Fruit fly (Drosophila melanogaster) whole organism, prepupa: ENCODE data around the gene CG15528.

Source experiments
- Blimp-1 ChIP-seq: fragments of 200-800 bp; sonication (Bioruptor generic); optimal IDR thresholded peaks from 3 replicates; lab custom pipeline; 2017; ENCODE audit warnings: missing biosample characterization, missing genetic modification characterization, mild to moderate bottlenecking, moderate library complexity, missing genetic modification reagents
- CG15336 ChIP-seq: fragments of 200-800 bp; sonication (Bioruptor generic); IDR thresholded peaks from 2 replicates; pipeline ENCODE4 v1.3.6; 2022; ENCODE audit warnings: missing biosample characterization, missing genetic modification characterization
- CG31627 ChIP-seq: fragments of 200-800 bp; sonication (Bioruptor generic); optimal IDR thresholded peaks from 3 replicates; lab custom pipeline; 2016; ENCODE audit warnings: missing biosample characterization, missing genetic modification characterization
- CG6163 ChIP-seq: fragments of 200-800 bp; sonication (Bioruptor generic); IDR thresholded peaks from 3 replicates; pipeline ENCODE4 v1.3.6; 2022; ENCODE audit warnings: missing biosample characterization, missing genetic modification characterization
- CG9139 ChIP-seq: fragments of 200-800 bp; sonication (Bioruptor generic); optimal IDR thresholded peaks from 3 replicates; lab custom pipeline; 2017; ENCODE audit warnings: missing biosample characterization, mild to moderate bottlenecking, missing genetic modification characterization
- Smox ChIP-seq: fragments of 200-800 bp; sonication (Bioruptor generic); optimal IDR thresholded peaks from 3 replicates; lab custom pipeline; 2016; ENCODE audit warnings: missing biosample characterization, missing genetic modification characterization
- Sox102F ChIP-seq: fragments of 200-800 bp; sonication (Bioruptor generic); optimal IDR thresholded peaks from 2 replicates; lab custom pipeline; 2016; ENCODE audit warnings: missing biosample characterization, mild to moderate bottlenecking, missing genetic modification characterization
- acj6 ChIP-seq: fragments of 200-800 bp; sonication (Bioruptor generic); optimal IDR thresholded peaks from 3 replicates; lab custom pipeline; 2016; ENCODE audit warnings: missing biosample characterization, missing genetic modification characterization
- eg ChIP-seq: fragments of 200-800 bp; sonication (Bioruptor generic); IDR thresholded peaks from 3 replicates; pipeline ENCODE4 v1.3.6; 2022; ENCODE audit warnings: missing biosample characterization, missing genetic modification characterization
- salr ChIP-seq, 2 experiments: fragments of 200-800 bp; sonication (Bioruptor generic); optimal IDR thresholded peaks; 3 replicates each; lab custom pipeline; 2016 to 2018; ENCODE audit warnings: missing biosample characterization in 2 of 2, missing genetic modification characterization in 2 of 2, mild to moderate bottlenecking in 1 of 2
- ss ChIP-seq, 2 experiments: fragments of 200-800 bp; sonication (Bioruptor generic); optimal IDR thresholded peaks; 2 replicates in 1 of 2; 3 replicates in 1 of 2; lab custom pipeline; 2017 to 2018; ENCODE audit warnings: mild to moderate bottlenecking in 2 of 2, missing biosample characterization in 2 of 2, missing genetic modification characterization in 2 of 2, moderate library complexity in 1 of 2
- svp ChIP-seq: fragments of 200-800 bp; sonication (Bioruptor generic); peaks from one replicate; lab custom pipeline; 2016; ENCODE audit warnings: missing biosample characterization, missing genetic modification characterization

dm6 chr3R:30051933-30052332 is at the start of gene CG15528:
- TF ChIP-seq Sox102F (GFP tag; lab: Kevin White, UChicago): no peak
- TF ChIP-seq salr (GFP tag; optimal IDR thresholded peaks at IDR 0.05; lab: Kevin White, UChicago): no peak
- no peak for TF ChIP-seq CG15336
- no peak for TF ChIP-seq svp (GFP tag; lab: Kevin White, UChicago)
- no peak for TF ChIP-seq eg (GFP tag; lab: Robert Waterston, UW)
- no peak for TF ChIP-seq ss (GFP tag; optimal IDR thresholded peaks at IDR 0.05; lab: Kevin White, UChicago)
- no peak for TF ChIP-seq CG6163 (GFP tag; lab: Robert Waterston, UW)
- no peak for TF ChIP-seq CG9139 (GFP tag; lab: Kevin White, UChicago)
- no peak for TF ChIP-seq Smox (GFP tag; lab: Kevin White, UChicago)
- no peak for TF ChIP-seq Blimp-1
- TF ChIP-seq CG31627: no peak
- TF ChIP-seq acj6 (GFP tag; lab: Kevin White, UChicago): no peak
